Fruit fly (Drosophila melanogaster) whole organism, pupa: ENCODE measurements around the gene dpr5.
A peak's percentile ranks its signal among the peaks of the same experiment; 100 is the strongest.

Source experiments
- CG10348 ChIP-seq: fragments of 200-800 bp; sonication (Bioruptor generic); IDR thresholded peaks from 2 replicates; pipeline ENCODE4 v1.3.6; 2022; ENCODE audit warnings: missing biosample characterization, missing genetic modification characterization
- CG12605 ChIP-seq: fragments of 200-800 bp; sonication (Bioruptor generic); IDR thresholded peaks from 2 replicates; pipeline ENCODE4 v1.3.6; 2022; ENCODE audit warnings: missing biosample characterization, missing genetic modification characterization
- CG13204 ChIP-seq: fragments of 200-800 bp; sonication (Bioruptor generic); optimal IDR thresholded peaks from 2 replicates; lab custom pipeline; 2018; ENCODE audit warnings: missing biosample characterization, mild to moderate bottlenecking, missing genetic modification characterization, moderate library complexity
- CG14655 ChIP-seq: fragments of 200-800 bp; sonication (Bioruptor generic); optimal IDR thresholded peaks from 3 replicates; lab custom pipeline; 2017; ENCODE audit warnings: mild to moderate bottlenecking, missing biosample characterization, missing genetic modification reagents, missing genetic modification characterization
- CG15710 ChIP-seq: fragments of 200-800 bp; sonication (Bioruptor generic); optimal IDR thresholded peaks from 2 replicates; lab custom pipeline; 2018; ENCODE audit warnings: missing biosample characterization, mild to moderate bottlenecking, missing genetic modification characterization, moderate library complexity
- CG17806 ChIP-seq: fragments of 200-800 bp; sonication (Bioruptor generic); optimal IDR thresholded peaks from 2 replicates; lab custom pipeline; 2018; ENCODE audit warnings: missing biosample characterization, mild to moderate bottlenecking, missing genetic modification characterization, moderate library complexity
- CG32121 ChIP-seq: fragments of 200-800 bp; sonication (Bioruptor generic); IDR thresholded peaks from 2 replicates; pipeline ENCODE4 v1.3.6; 2022; ENCODE audit warnings: missing biosample characterization, missing genetic modification characterization
- CG34367 ChIP-seq: fragments of 200-800 bp; sonication (Bioruptor generic); optimal IDR thresholded peaks from 2 replicates; lab custom pipeline; 2018; ENCODE audit warnings: missing biosample characterization, mild to moderate bottlenecking, missing genetic modification characterization
- CG4496 ChIP-seq: fragments of 200-800 bp; sonication (Bioruptor generic); IDR thresholded peaks from 3 replicates; pipeline ENCODE4 v1.3.6; 2022; ENCODE audit warnings: missing biosample characterization, missing genetic modification characterization
- CG8159 ChIP-seq: fragments of 200-800 bp; sonication (Bioruptor generic); optimal IDR thresholded peaks from 3 replicates; lab custom pipeline; 2018; ENCODE audit warnings: missing biosample characterization, mild to moderate bottlenecking, missing genetic modification characterization, moderate library complexity
- CG8301 ChIP-seq: fragments of 200-800 bp; sonication (Bioruptor generic); optimal IDR thresholded peaks from 2 replicates; lab custom pipeline; 2018; ENCODE audit warnings: missing biosample characterization, mild to moderate bottlenecking, missing genetic modification characterization
- CG9948 ChIP-seq: fragments of 200-800 bp; sonication (Bioruptor generic); optimal IDR thresholded peaks from 2 replicates; lab custom pipeline; 2018; ENCODE audit warnings: missing biosample characterization, mild to moderate bottlenecking, missing genetic modification characterization, moderate library complexity
- D1 ChIP-seq: fragments of 200-800 bp; sonication (Bioruptor generic); optimal IDR thresholded peaks from 2 replicates; lab custom pipeline; 2018; ENCODE audit warnings: missing biosample characterization, mild to moderate bottlenecking, missing genetic modification characterization, moderate library complexity
- EcR ChIP-seq: fragments of 200-800 bp; sonication (Bioruptor generic); optimal IDR thresholded peaks from 3 replicates; lab custom pipeline; 2019; ENCODE audit warnings: missing biosample characterization, missing genetic modification characterization, mild to moderate bottlenecking, moderate library complexity, missing genetic modification reagents
- Ets98B ChIP-seq: fragments of 200-800 bp; sonication (Bioruptor generic); IDR thresholded peaks from 2 replicates; pipeline ENCODE4 v1.3.6; 2022; ENCODE audit warnings: missing biosample characterization, missing genetic modification characterization
- Pif1A ChIP-seq: fragments of 200-800 bp; sonication (Bioruptor generic); optimal IDR thresholded peaks from 3 replicates; lab custom pipeline; 2016; ENCODE audit warnings: missing biosample characterization, missing genetic modification characterization
- Pif1B ChIP-seq: fragments of 200-800 bp; sonication (Bioruptor generic); optimal IDR thresholded peaks from 3 replicates; lab custom pipeline; 2016; ENCODE audit warnings: missing biosample characterization, missing genetic modification characterization
- Snoo ChIP-seq: fragments of 200-800 bp; sonication (Bioruptor generic); optimal IDR thresholded peaks from 3 replicates; lab custom pipeline; 2017; ENCODE audit warnings: missing biosample characterization, mild to moderate bottlenecking, missing genetic modification characterization, inconsistent platforms
- fd96Ca ChIP-seq: fragments of 200-800 bp; sonication (Bioruptor generic); IDR thresholded peaks from 3 replicates; pipeline ENCODE4 v1.3.6; 2022; ENCODE audit warnings: missing biosample characterization, missing genetic modification characterization
- gl ChIP-seq: fragments of 200-800 bp; sonication (Bioruptor generic); optimal IDR thresholded peaks from 2 replicates; lab custom pipeline; 2018; ENCODE audit warnings: missing biosample characterization, mild to moderate bottlenecking, missing genetic modification characterization

The dpr5 gene

dm6 chr3R:11457286-11457685 lies 42.5 kb upstream of the dpr5 start:
- TF ChIP-seq Pif1A (GFP tag; lab: Kevin White, UChicago), result no peak
- no peak for TF ChIP-seq CG12605
- TF ChIP-seq Pif1B (GFP tag; lab: Kevin White, UChicago), result no peak
- TF ChIP-seq D1 (tag; lab: Kevin White, UChicago), result no peak
- TF ChIP-seq CG10348 (GFP tag; lab: Robert Waterston, UW), result no peak
- no peak for TF ChIP-seq CG8301 (tag; lab: Kevin White, UChicago)
- no peak for TF ChIP-seq CG15710 (tag; lab: Kevin White, UChicago)
- no peak for TF ChIP-seq CG34367
- TF ChIP-seq CG32121 (GFP tag; lab: Robert Waterston, UW), result no peak
- TF ChIP-seq gl (tag; lab: Kevin White, UChicago), result no peak

dm6 chr3R:11458022-11458850 lies 41.5 kb upstream of the dpr5 start:
- TF ChIP-seq fd96Ca (GFP tag; lab: Robert Waterston, UW), result 0 out of 3 replicates have a peak, but pooled peaks have one; percentile 16
- no peak for TF ChIP-seq gl (tag; lab: Kevin White, UChicago)
- TF ChIP-seq Ets98B (GFP tag; lab: Robert Waterston, UW), result no peak

dm6 chr3R:11458851-11459175 lies 41.0 kb upstream of the dpr5 start:
- no peak for TF ChIP-seq CG17806 (tag; lab: Kevin White, UChicago)
- TF ChIP-seq CG13204, result no peak
- no peak for TF ChIP-seq CG32121 (GFP tag; lab: Robert Waterston, UW)
- no peak for TF ChIP-seq Ets98B (GFP tag; lab: Robert Waterston, UW)
- no peak for TF ChIP-seq D1 (tag; lab: Kevin White, UChicago)
- TF ChIP-seq gl (tag; lab: Kevin White, UChicago), result no peak
- no peak for TF ChIP-seq CG14655 (GFP tag; lab: Kevin White, UChicago)
- TF ChIP-seq EcR (GFP tag; lab: Kevin White, UChicago), result no peak
- TF ChIP-seq Pif1B (GFP tag; lab: Kevin White, UChicago), result no peak

dm6 chr3R:11460502-11461358 lies 39.1 kb upstream of the dpr5 start, which contains the start of gene PGRP-LB:
Gene PGRP-LB, minus strand, starts transcription at chr3R:11460552.
- no peak for TF ChIP-seq CG15710 (tag; lab: Kevin White, UChicago)

- TF ChIP-seq Ets98B (GFP tag; lab: Robert Waterston, UW), result no peak
- no peak for TF ChIP-seq CG8159 (tag; lab: Kevin White, UChicago)
- TF ChIP-seq D1 (tag; lab: Kevin White, UChicago), result no peak
- no peak for TF ChIP-seq CG17806 (tag; lab: Kevin White, UChicago)
- no peak for TF ChIP-seq CG9948
- no peak for TF ChIP-seq EcR (GFP tag; lab: Kevin White, UChicago)
- no peak for TF ChIP-seq CG10348 (GFP tag; lab: Robert Waterston, UW)
- TF ChIP-seq Pif1A (GFP tag; lab: Kevin White, UChicago), result no peak
- no peak for TF ChIP-seq CG15710 (tag; lab: Kevin White, UChicago)
- TF ChIP-seq gl (tag; lab: Kevin White, UChicago), result no peak
- TF ChIP-seq Pif1B (GFP tag; lab: Kevin White, UChicago), result no peak
- no peak for TF ChIP-seq CG8301 (tag; lab: Kevin White, UChicago)
- TF ChIP-seq CG4496, result no peak
- TF ChIP-seq Snoo (tag; lab: Kevin White, UChicago), result no peak
- TF ChIP-seq CG34367, result no peak
- TF ChIP-seq CG14655 (GFP tag; lab: Kevin White, UChicago), result no peak
- TF ChIP-seq fd96Ca (GFP tag; lab: Robert Waterston, UW), result no peak
- TF ChIP-seq CG32121 (GFP tag; lab: Robert Waterston, UW), result no peak
- no peak for TF ChIP-seq CG13204
Measured at dm6 chr3R:11467812-11468211, 32.0 kb upstream of the dpr5 start.

dm6 chr3R:11469745-11470144 lies 30.0 kb upstream of the dpr5 start:
- TF ChIP-seq CG14655 (GFP tag; lab: Kevin White, UChicago) (peak; percentile 26), EcR (GFP tag; lab: Kevin White, UChicago) (no peak)
- TF ChIP-seq, all 21 proteins: peak for 1
